Worm (Caenorhabditis elegans): ENCODE results near the gene ges-1.

DNA sequence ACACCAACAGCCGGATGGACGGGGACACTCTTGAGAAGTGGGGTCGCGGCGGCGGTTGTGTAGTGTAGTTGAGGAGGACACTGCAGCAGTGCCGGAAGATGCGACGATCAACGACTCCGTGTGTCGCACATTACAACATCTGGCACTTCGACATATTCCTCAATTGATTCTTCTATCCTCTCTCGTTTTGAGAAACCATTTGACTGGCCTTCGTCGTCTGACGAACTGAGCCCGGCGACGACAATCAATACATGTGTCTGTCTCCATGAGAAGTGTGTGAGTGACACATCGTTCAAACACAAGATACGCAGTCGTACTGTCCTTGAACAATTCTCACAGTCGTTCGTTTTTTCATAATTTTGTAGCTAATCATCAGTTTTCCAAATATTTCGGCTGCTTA is 40.6 kb upstream of the ges-1 start:
- TF ChIP-seq dao-5 (tag; optimal IDR thresholded peaks at IDR 0.05): no peak
- no peak for TF ChIP-seq him-1 (tag; optimal IDR thresholded peaks at IDR 0.05)

Measured in whole organism, L4/young adult.